Fruit fly (Drosophila melanogaster): ENCODE data around the gene Agpat1.

- TF ChIP-seq CG14655 (GFP tag; optimal IDR thresholded peaks at IDR 0.05) = no peak
- no peak for TF ChIP-seq CG9948 (tag; optimal IDR thresholded peaks at IDR 0.05)
- no peak for TF ChIP-seq gl (tag; optimal IDR thresholded peaks at IDR 0.05)
- no peak for TF ChIP-seq CG32121 (GFP tag; IDR thresholded peaks at IDR 0.05)
- no peak for TF ChIP-seq rn (GFP tag; IDR thresholded peaks at IDR 0.05)
- no peak for TF ChIP-seq CG15710 (tag; optimal IDR thresholded peaks at IDR 0.05)
Observed at dm6 chrX:12777195-12777594, 12.1 kb downstream of the Agpat1 start.
